Fruit fly (Drosophila melanogaster): ENCODE results near the gene CG17110.

CG17110 gene

DNA sequence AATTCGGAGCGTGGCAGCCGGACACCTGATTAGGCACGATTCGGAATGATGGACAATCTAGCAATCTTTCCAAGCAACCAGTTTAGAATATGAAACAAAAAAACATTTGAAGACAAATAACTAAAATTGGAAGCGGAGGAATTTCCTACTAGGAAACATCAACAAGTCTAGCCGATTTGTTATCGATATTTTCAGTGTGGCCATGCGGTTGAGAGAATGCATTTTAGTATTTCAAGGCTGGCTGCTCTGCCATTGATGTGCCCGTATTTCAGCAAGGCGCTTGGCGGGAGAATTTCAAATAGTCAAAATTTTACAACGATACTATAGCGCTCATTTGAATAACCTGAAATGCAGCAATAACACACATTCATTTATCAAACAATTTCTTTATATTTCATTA is 36.3 kb downstream of the CG17110 start, which contains the start of gene CG31457 (continued):
- TF ChIP-seq crp (GFP tag; optimal IDR thresholded peaks at IDR 0.05) (no peak), Sry-β (GFP tag; optimal IDR thresholded peaks at IDR 0.05) (peak; percentile 43), inv (GFP tag; IDR thresholded peaks at IDR 0.05; ENCODE audit: partially characterized antibody) (peak; percentile 76), CG15696 (tag; optimal IDR thresholded peaks at IDR 0.05) (no peak), CG8281 (tag; optimal IDR thresholded peaks at IDR 0.05) (no peak), CG7357 (GFP tag; IDR thresholded peaks at IDR 0.05) (no peak), Sin3A (optimal IDR thresholded peaks at IDR 0.05) (peak; percentile 70), CG32767 (GFP tag; IDR thresholded peaks at IDR 0.05) (no peak), Atf3 (GFP tag; optimal IDR thresholded peaks at IDR 0.05) (no peak), CG6654 (GFP tag; optimal IDR thresholded peaks at IDR 0.05) (no peak), CG7556 (GFP tag; optimal IDR thresholded peaks at IDR 0.05) (no peak), CG16863 (GFP tag; optimal IDR thresholded peaks at IDR 0.05) (no peak), ash1 (GFP tag; optimal IDR thresholded peaks at IDR 0.05) (no peak), CG1647 (GFP tag; optimal IDR thresholded peaks at IDR 0.05) (no peak), Deaf1 (tag; optimal IDR thresholded peaks at IDR 0.05) (no peak), Dek (tag; optimal IDR thresholded peaks at IDR 0.05) (no peak), NfI (GFP tag; optimal IDR thresholded peaks at IDR 0.05) (peak; percentile 15), CG1832 (GFP tag; optimal IDR thresholded peaks at IDR 0.05) (no peak), gt (GFP tag; IDR thresholded peaks at IDR 0.05) (no peak), stc (GFP tag; IDR thresholded peaks at IDR 0.05) (no peak), CG12769 (tag; optimal IDR thresholded peaks at IDR 0.05) (no peak), Usf (GFP tag; optimal IDR thresholded peaks at IDR 0.05) (no peak), Ptx1 (GFP tag; IDR thresholded peaks at IDR 0.05) (no peak), ac (GFP tag; optimal IDR thresholded peaks at IDR 0.05) (no peak), vnd (GFP tag; IDR thresholded peaks at IDR 0.05; ENCODE audit: partially characterized antibody) (peak; percentile 63), CG13123 (GFP tag; optimal IDR thresholded peaks at IDR 0.05) (no peak), mirr (GFP tag; optimal IDR thresholded peaks at IDR 0.05) (no peak), CG3163 (GFP tag; optimal IDR thresholded peaks at IDR 0.05) (no peak), sim (GFP tag; IDR thresholded peaks at IDR 0.05) (no peak), corto (GFP tag; optimal IDR thresholded peaks at IDR 0.05) (no peak), CG11085 (GFP tag; IDR thresholded peaks at IDR 0.05) (no peak), CG1024 (GFP tag; IDR thresholded peaks at IDR 0.05) (no peak), Optix (GFP tag; IDR thresholded peaks at IDR 0.05) (no peak), CG4730 (GFP tag; IDR thresholded peaks at IDR 0.05) (no peak), Abd-B (GFP tag; optimal IDR thresholded peaks at IDR 0.05) (no peak), chinmo (GFP tag; IDR thresholded peaks at IDR 0.05; ENCODE audit: partially characterized antibody) (peak; percentile 84; the same call in 2 of the 4 replicates), CG34422 (GFP tag; IDR thresholded peaks at IDR 0.05) (no peak), p53 (GFP tag; optimal IDR thresholded peaks at IDR 0.05) (no peak)

- TF ChIP-seq CG15479 (GFP tag; optimal IDR thresholded peaks at IDR 0.05) (peak; percentile 59), grn (GFP tag; optimal IDR thresholded peaks at IDR 0.05) (peak; percentile 53), CG10959 (GFP tag; IDR thresholded peaks at IDR 0.05) (no peak), tll (GFP tag; optimal IDR thresholded peaks at IDR 0.05) (peak in 1 of 2 experiments; percentile 99)
Measured at dm6 chr3R:23129617-23130016, 38.1 kb downstream of the CG17110 start.

All from whole organism, embryonic.